Fruit fly (Drosophila melanogaster): ENCODE measurements around the gene Myo95E.
A peak's percentile ranks its signal among the peaks of the same experiment; 100 is the strongest.

Gene Myo95E

DNA sequence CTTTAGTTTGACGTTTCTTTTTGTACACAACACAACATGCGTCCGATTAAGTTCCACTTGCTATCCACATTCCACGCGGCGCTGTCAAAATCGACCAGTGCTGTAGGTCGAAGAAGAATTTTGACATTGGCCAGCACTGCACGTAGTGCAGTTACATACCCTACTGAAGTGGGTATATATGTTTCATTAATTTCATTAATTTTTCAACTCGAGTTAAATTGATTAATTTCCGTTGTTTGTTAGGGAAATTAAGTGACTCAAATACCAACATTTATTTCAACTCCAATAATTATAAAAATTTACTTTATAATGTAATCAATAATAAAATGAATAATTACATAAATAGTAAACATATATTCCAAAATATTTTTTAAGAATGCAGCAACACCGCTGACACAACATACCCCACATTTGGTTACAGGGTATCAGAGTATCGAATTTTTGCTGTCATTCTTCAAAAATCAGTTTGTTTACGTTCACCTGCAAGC lies 52.4 kb downstream of the Myo95E start, which contains the start of the genes eIF4EHP and CG18428:
TSS of gene eIF4EHP (minus strand) at position 59 of the 488 bp plus-strand sequence.
TSS of gene CG18428 (plus strand) at position 435 of the 488 bp plus-strand sequence.
- TF ChIP-seq Pif1A (GFP tag; optimal IDR thresholded peaks at IDR 0.05) (peak; percentile 97), CG4496 (GFP tag; IDR thresholded peaks at IDR 0.05) (no peak), EcR (GFP tag; optimal IDR thresholded peaks at IDR 0.05) (peak; percentile 78), CG14655 (GFP tag; optimal IDR thresholded peaks at IDR 0.05) (peak; percentile 100), CG9948 (tag; optimal IDR thresholded peaks at IDR 0.05) (peak; percentile 100), gl (tag; optimal IDR thresholded peaks at IDR 0.05) (peak; percentile 94), CG8159 (tag; optimal IDR thresholded peaks at IDR 0.05) (peak; percentile 100), rn (GFP tag; IDR thresholded peaks at IDR 0.05) (no peak), CG10348 (GFP tag; IDR thresholded peaks at IDR 0.05) (no peak), CG13204 (GFP tag; optimal IDR thresholded peaks at IDR 0.05) (peak; percentile 98), Pif1B (GFP tag; optimal IDR thresholded peaks at IDR 0.05) (peak; percentile 90), CG8301 (tag; optimal IDR thresholded peaks at IDR 0.05) (peak; percentile 100), CG17806 (tag; optimal IDR thresholded peaks at IDR 0.05) (peak; percentile 100), CG15710 (tag; optimal IDR thresholded peaks at IDR 0.05) (peak; percentile 100), D1 (tag; optimal IDR thresholded peaks at IDR 0.05) (peak; percentile 100), CG12605 (GFP tag; IDR thresholded peaks at IDR 0.05) (no peak; the same call in 1 of the 2 replicates), CG34367 (tag; optimal IDR thresholded peaks at IDR 0.05) (peak; percentile 99), Ets98B (GFP tag; IDR thresholded peaks at IDR 0.05) (no peak), Snoo (tag; optimal IDR thresholded peaks at IDR 0.05) (peak; percentile 99), CG32121 (GFP tag; IDR thresholded peaks at IDR 0.05) (no peak), fd96Ca (GFP tag; IDR thresholded peaks at IDR 0.05) (0 out of 3 replicates have a peak, but pooled peaks have one; percentile 93)

DNA sequence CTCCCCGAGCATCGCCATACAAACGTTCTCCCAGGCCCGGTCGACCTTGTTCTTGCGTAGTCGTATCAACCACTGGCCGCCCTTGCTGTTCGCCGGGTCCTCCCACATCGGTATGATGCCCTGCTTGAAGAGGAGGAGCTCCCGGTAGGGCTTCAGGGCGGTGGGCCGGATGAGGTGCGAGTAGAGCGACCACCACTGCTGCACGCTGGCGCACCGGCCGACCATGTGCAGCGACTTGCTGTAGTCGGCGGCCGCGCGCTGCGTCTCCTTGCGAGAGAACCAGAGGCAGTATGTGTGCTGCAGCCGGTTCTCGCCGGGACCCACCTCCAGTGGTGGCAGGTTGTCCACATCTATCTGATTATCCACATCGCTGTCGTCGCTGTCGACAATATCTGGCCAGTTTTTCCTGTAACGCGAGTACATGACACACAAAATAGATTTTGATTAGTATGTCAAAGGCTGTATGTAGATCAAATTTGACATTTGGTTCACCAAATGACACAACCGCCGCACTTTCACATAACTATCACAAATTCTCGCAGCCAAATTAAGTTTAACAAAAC lies 54.3 kb downstream of the Myo95E start, which contains the start of gene CG10694:
TSS of gene CG10694 (plus strand) at position 513 of the 563 bp plus-strand sequence.
- no peak for TF ChIP-seq CG14655 (GFP tag; optimal IDR thresholded peaks at IDR 0.05)
- no peak for TF ChIP-seq fd96Ca (GFP tag; IDR thresholded peaks at IDR 0.05)
- no peak for TF ChIP-seq CG10348 (GFP tag; IDR thresholded peaks at IDR 0.05)
- TF ChIP-seq CG12605 (GFP tag; IDR thresholded peaks at IDR 0.05) = no peak
- TF ChIP-seq CG8159 (tag; optimal IDR thresholded peaks at IDR 0.05) = no peak
- TF ChIP-seq CG13204 (GFP tag; optimal IDR thresholded peaks at IDR 0.05) = no peak
- TF ChIP-seq rn (GFP tag; IDR thresholded peaks at IDR 0.05) = no peak
- no peak for TF ChIP-seq CG4496 (GFP tag; IDR thresholded peaks at IDR 0.05)
- no peak for TF ChIP-seq D1 (tag; optimal IDR thresholded peaks at IDR 0.05)
- no peak for TF ChIP-seq EcR (GFP tag; optimal IDR thresholded peaks at IDR 0.05)
- TF ChIP-seq CG9948 (tag; optimal IDR thresholded peaks at IDR 0.05) = no peak
- TF ChIP-seq CG8301 (tag; optimal IDR thresholded peaks at IDR 0.05) = no peak
- TF ChIP-seq CG15710 (tag; optimal IDR thresholded peaks at IDR 0.05) = no peak
- TF ChIP-seq CG32121 (GFP tag; IDR thresholded peaks at IDR 0.05) = no peak
- no peak for TF ChIP-seq Pif1B (GFP tag; optimal IDR thresholded peaks at IDR 0.05)

DNA sequence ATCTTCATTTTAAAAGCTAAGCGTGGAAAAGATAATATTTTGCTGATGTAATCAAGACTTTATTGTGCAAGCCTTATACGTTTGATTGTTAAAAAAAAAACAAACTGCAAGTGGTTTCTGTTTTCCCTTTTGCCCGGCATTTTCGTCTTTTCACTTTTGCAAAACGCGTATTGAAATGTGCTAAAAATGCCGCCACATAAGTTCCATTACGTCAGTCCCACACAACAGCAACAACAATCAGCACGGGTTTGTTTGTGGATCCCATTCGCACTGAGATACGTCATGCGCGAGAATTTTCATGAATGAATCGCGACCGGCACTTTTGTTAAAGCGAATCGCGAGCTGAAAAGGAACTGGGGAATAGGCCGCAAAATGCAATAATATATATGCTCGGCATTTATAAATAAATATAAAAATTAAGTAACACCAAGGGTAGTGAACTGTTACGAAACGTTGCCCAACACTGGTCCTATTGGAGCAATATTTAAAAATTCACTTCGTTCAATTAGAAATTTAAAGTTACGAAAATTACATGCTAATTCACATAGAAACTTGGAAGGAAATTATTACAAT lies 55.2 kb downstream of the Myo95E start:
- no peak for TF ChIP-seq rn (GFP tag; IDR thresholded peaks at IDR 0.05)
- no peak for TF ChIP-seq CG9948 (tag; optimal IDR thresholded peaks at IDR 0.05)
- TF ChIP-seq CG14655 (GFP tag; optimal IDR thresholded peaks at IDR 0.05) = peak; percentile 17
- no peak for TF ChIP-seq gl (tag; optimal IDR thresholded peaks at IDR 0.05)
- peak; percentile 94 for TF ChIP-seq EcR (GFP tag; optimal IDR thresholded peaks at IDR 0.05)
- TF ChIP-seq D1 (tag; optimal IDR thresholded peaks at IDR 0.05) = no peak
- TF ChIP-seq CG8301 (tag; optimal IDR thresholded peaks at IDR 0.05) = peak; percentile 46
- peak; percentile 5 for TF ChIP-seq CG34367 (tag; optimal IDR thresholded peaks at IDR 0.05)
- peak; percentile 1 for TF ChIP-seq CG15710 (tag; optimal IDR thresholded peaks at IDR 0.05)
- no peak for TF ChIP-seq Ets98B (GFP tag; IDR thresholded peaks at IDR 0.05)
- TF ChIP-seq CG17806 (tag; optimal IDR thresholded peaks at IDR 0.05) = peak; percentile 41
- no peak for TF ChIP-seq CG13204 (GFP tag; optimal IDR thresholded peaks at IDR 0.05)
- TF ChIP-seq Pif1A (GFP tag; optimal IDR thresholded peaks at IDR 0.05) = peak; percentile 79
- TF ChIP-seq CG32121 (GFP tag; IDR thresholded peaks at IDR 0.05) = no peak
- TF ChIP-seq CG8159 (tag; optimal IDR thresholded peaks at IDR 0.05) = peak; percentile 10
- TF ChIP-seq CG4496 (GFP tag; IDR thresholded peaks at IDR 0.05) = no peak
- no peak for TF ChIP-seq fd96Ca (GFP tag; IDR thresholded peaks at IDR 0.05)
- no peak for TF ChIP-seq CG10348 (GFP tag; IDR thresholded peaks at IDR 0.05)
- peak; percentile 82 for TF ChIP-seq Pif1B (GFP tag; optimal IDR thresholded peaks at IDR 0.05)
- peak; percentile 47 for TF ChIP-seq Snoo (tag; optimal IDR thresholded peaks at IDR 0.05)
- TF ChIP-seq CG12605 (GFP tag; IDR thresholded peaks at IDR 0.05) = no peak

DNA sequence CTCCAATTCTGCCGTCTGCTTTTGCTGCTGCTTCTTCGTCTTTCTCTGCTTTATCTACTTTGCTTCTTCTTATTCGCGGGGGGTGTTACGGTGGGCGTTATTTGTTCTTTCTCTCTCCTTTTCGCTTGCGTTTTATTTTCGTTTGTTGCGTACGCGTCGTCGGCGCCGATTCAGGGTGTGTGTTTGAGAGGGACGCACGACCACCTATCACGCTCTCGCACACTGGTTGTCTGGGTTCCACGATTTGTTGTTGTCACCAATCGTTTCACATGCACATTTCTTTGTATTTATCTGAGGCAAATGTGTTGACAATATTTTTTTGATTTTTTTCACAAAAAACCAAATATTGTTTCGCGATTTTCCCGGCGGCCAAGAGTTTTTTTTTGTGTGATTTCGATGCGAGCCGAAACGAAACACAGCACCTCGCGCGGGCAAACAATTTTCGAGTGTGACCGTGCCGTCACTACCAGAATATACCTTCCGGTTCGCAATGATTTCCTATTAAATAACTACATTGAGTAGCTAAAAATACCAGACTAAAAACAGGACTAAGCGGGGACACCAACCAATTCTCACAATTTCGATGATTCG lies 55.9 kb downstream of the Myo95E start, which contains the start of gene Syx1A:
TSS of gene Syx1A (minus strand) at position 452 of the 591 bp plus-strand sequence.
- TF ChIP-seq CG34367 (tag; optimal IDR thresholded peaks at IDR 0.05) (peak; percentile 10), D1 (tag; optimal IDR thresholded peaks at IDR 0.05) (peak; percentile 75), CG8301 (tag; optimal IDR thresholded peaks at IDR 0.05) (no peak), gl (tag; optimal IDR thresholded peaks at IDR 0.05) (no peak), fd96Ca (GFP tag; IDR thresholded peaks at IDR 0.05) (no peak), Ets98B (GFP tag; IDR thresholded peaks at IDR 0.05) (no peak), CG8159 (tag; optimal IDR thresholded peaks at IDR 0.05) (peak; percentile 12), CG14655 (GFP tag; optimal IDR thresholded peaks at IDR 0.05) (no peak), CG32121 (GFP tag; IDR thresholded peaks at IDR 0.05) (no peak), CG10348 (GFP tag; IDR thresholded peaks at IDR 0.05) (no peak), rn (GFP tag; IDR thresholded peaks at IDR 0.05) (no peak), Pif1B (GFP tag; optimal IDR thresholded peaks at IDR 0.05) (no peak), Pif1A (GFP tag; optimal IDR thresholded peaks at IDR 0.05) (no peak), CG9948 (tag; optimal IDR thresholded peaks at IDR 0.05) (no peak), CG13204 (GFP tag; optimal IDR thresholded peaks at IDR 0.05) (no peak), EcR (GFP tag; optimal IDR thresholded peaks at IDR 0.05) (peak; percentile 15), Snoo (tag; optimal IDR thresholded peaks at IDR 0.05) (peak; percentile 22)

All from whole organism, pupa.